Fruit fly (Drosophila melanogaster) whole organism, prepupa: Measurements from ENCODE around the gene Acp76A.

Experiments used
- Blimp-1 ChIP-seq: fragments of 200-800 bp; sonication (Bioruptor generic); optimal IDR thresholded peaks from 3 replicates; lab custom pipeline; 2017; ENCODE audit warnings: missing biosample characterization, missing genetic modification characterization, mild to moderate bottlenecking, moderate library complexity, missing genetic modification reagents
- CG11762 ChIP-seq: fragments of 200-800 bp; sonication (Bioruptor generic); optimal IDR thresholded peaks from 3 replicates; lab custom pipeline; 2016; ENCODE audit warnings: missing biosample characterization, missing genetic modification characterization; ENCODE audit not compliant: insufficient read depth
- CG15336 ChIP-seq: fragments of 200-800 bp; sonication (Bioruptor generic); IDR thresholded peaks from 2 replicates; pipeline ENCODE4 v1.3.6; 2022; ENCODE audit warnings: missing biosample characterization, missing genetic modification characterization
- CG1621 ChIP-seq: fragments of 200-800 bp; sonication (Bioruptor generic); optimal IDR thresholded peaks from 3 replicates; lab custom pipeline; 2018; ENCODE audit warnings: missing biosample characterization, mild to moderate bottlenecking, missing genetic modification characterization
- CG16779 ChIP-seq: fragments of 200-800 bp; sonication (Bioruptor generic); optimal IDR thresholded peaks from 3 replicates; lab custom pipeline; 2017; ENCODE audit warnings: missing biosample characterization, mild to moderate bottlenecking, missing genetic modification characterization
- CG3032 ChIP-seq: fragments of 200-800 bp; optimal IDR thresholded peaks from 2 replicates; lab custom pipeline; 2019; ENCODE audit warnings: missing biosample characterization, mild to moderate bottlenecking, missing genetic modification characterization, moderate library complexity
- CG4318 ChIP-seq: fragments of 200-800 bp; sonication (Bioruptor generic); optimal IDR thresholded peaks from 3 replicates; lab custom pipeline; 2017; ENCODE audit warnings: missing biosample characterization, mild to moderate bottlenecking, missing genetic modification characterization
- CG6163 ChIP-seq: fragments of 200-800 bp; sonication (Bioruptor generic); IDR thresholded peaks from 3 replicates; pipeline ENCODE4 v1.3.6; 2022; ENCODE audit warnings: missing biosample characterization, missing genetic modification characterization
- CG6276 ChIP-seq: fragments of 200-800 bp; sonication (Bioruptor generic); optimal IDR thresholded peaks from 2 replicates; lab custom pipeline; 2017; ENCODE audit warnings: missing biosample characterization, mild to moderate bottlenecking, missing genetic modification characterization
- CG6792 ChIP-seq: fragments of 200-800 bp; sonication (Bioruptor generic); optimal IDR thresholded peaks from 3 replicates; lab custom pipeline; 2016; ENCODE audit warnings: missing biosample characterization, missing genetic modification characterization
- CG6808 ChIP-seq: fragments of 200-800 bp; sonication (Bioruptor generic); optimal IDR thresholded peaks from 3 replicates; lab custom pipeline; 2017; ENCODE audit warnings: missing biosample characterization, missing genetic modification characterization, mild to moderate bottlenecking, moderate library complexity, missing genetic modification reagents
- CG8119 ChIP-seq: fragments of 200-800 bp; sonication (Bioruptor generic); IDR thresholded peaks from 3 replicates; pipeline ENCODE4 v1.3.6; 2022; ENCODE audit warnings: missing biosample characterization, missing genetic modification characterization
- CG8319 ChIP-seq: fragments of 200-800 bp; sonication (Bioruptor generic); optimal IDR thresholded peaks from 3 replicates; lab custom pipeline; 2016; ENCODE audit warnings: missing biosample characterization, missing genetic modification characterization
- Eip75B ChIP-seq: fragments of 200-800 bp; sonication (Bioruptor generic); optimal IDR thresholded peaks from 3 replicates; lab custom pipeline; 2016; ENCODE audit warnings: missing biosample characterization, missing genetic modification characterization
- Eip78C ChIP-seq: fragments of 200-800 bp; sonication (Bioruptor generic); peaks from one replicate; lab custom pipeline; 2016; ENCODE audit warnings: missing biosample characterization, missing genetic modification characterization
- Eip93F ChIP-seq: fragments of 200-800 bp; sonication (Bioruptor generic); optimal IDR thresholded peaks from 2 replicates; lab custom pipeline; 2016; ENCODE audit warnings: missing biosample characterization, mild to moderate bottlenecking, missing genetic modification characterization
- Gug ChIP-seq: fragments of 200-800 bp; sonication (Bioruptor generic); IDR thresholded peaks from 2 replicates; pipeline ENCODE4 v1.3.6; 2022; ENCODE audit warnings: missing biosample characterization, missing genetic modification characterization
- Hr39 ChIP-seq: fragments of 200-800 bp; sonication (Bioruptor generic); optimal IDR thresholded peaks from 2 replicates; lab custom pipeline; 2016; ENCODE audit warnings: missing biosample characterization, missing genetic modification characterization
- Hr4 ChIP-seq: fragments of 200-800 bp; sonication (Bioruptor generic); optimal IDR thresholded peaks from 3 replicates; lab custom pipeline; 2016; ENCODE audit warnings: missing biosample characterization, missing genetic modification characterization
- Met ChIP-seq: fragments of 200-800 bp; sonication (Bioruptor generic); optimal IDR thresholded peaks from 3 replicates; lab custom pipeline; 2016; ENCODE audit warnings: missing biosample characterization, missing genetic modification characterization
- OdsH ChIP-seq: fragments of 200-800 bp; sonication (Bioruptor generic); optimal IDR thresholded peaks from 3 replicates; lab custom pipeline; 2016; ENCODE audit warnings: missing biosample characterization, missing genetic modification characterization
- Sox102F ChIP-seq: fragments of 200-800 bp; sonication (Bioruptor generic); optimal IDR thresholded peaks from 2 replicates; lab custom pipeline; 2016; ENCODE audit warnings: missing biosample characterization, mild to moderate bottlenecking, missing genetic modification characterization
- achi ChIP-seq: fragments of 200-800 bp; sonication (Bioruptor generic); optimal IDR thresholded peaks from 3 replicates; lab custom pipeline; 2016; ENCODE audit warnings: missing biosample characterization, missing genetic modification characterization
- acj6 ChIP-seq: fragments of 200-800 bp; sonication (Bioruptor generic); optimal IDR thresholded peaks from 3 replicates; lab custom pipeline; 2016; ENCODE audit warnings: missing biosample characterization, missing genetic modification characterization
- cyc ChIP-seq: fragments of 200-800 bp; sonication (Bioruptor generic); optimal IDR thresholded peaks from 3 replicates; lab custom pipeline; 2016; ENCODE audit warnings: missing biosample characterization, missing genetic modification characterization
- dac ChIP-seq: fragments of 200-800 bp; sonication (Bioruptor generic); optimal IDR thresholded peaks from 2 replicates; lab custom pipeline; 2017; ENCODE audit warnings: missing biosample characterization, mild to moderate bottlenecking, missing genetic modification characterization
- dsx ChIP-seq: fragments of 200-800 bp; optimal IDR thresholded peaks from 3 replicates; lab custom pipeline; 2019; ENCODE audit warnings: missing biosample characterization, mild to moderate bottlenecking, missing genetic modification characterization, moderate library complexity; ENCODE audit not compliant: poor library complexity, severe bottlenecking
- eg ChIP-seq: fragments of 200-800 bp; sonication (Bioruptor generic); IDR thresholded peaks from 3 replicates; pipeline ENCODE4 v1.3.6; 2022; ENCODE audit warnings: missing biosample characterization, missing genetic modification characterization
- esn ChIP-seq: fragments of 200-800 bp; sonication (Bioruptor generic); optimal IDR thresholded peaks from 2 replicates; lab custom pipeline; 2016; ENCODE audit warnings: missing biosample characterization, mild to moderate bottlenecking, missing genetic modification characterization, moderate library complexity
- fkh ChIP-seq: fragments of 200-800 bp; sonication (Bioruptor generic); optimal IDR thresholded peaks from 3 replicates; lab custom pipeline; 2017; ENCODE audit warnings: missing biosample characterization, mild to moderate bottlenecking, missing genetic modification characterization, moderate library complexity
- lz ChIP-seq: fragments of 200-800 bp; sonication (Bioruptor generic); optimal IDR thresholded peaks from 3 replicates; lab custom pipeline; 2016; ENCODE audit warnings: missing biosample characterization, missing genetic modification characterization
- net ChIP-seq: fragments of 200-800 bp; sonication (Bioruptor generic); optimal IDR thresholded peaks from 3 replicates; lab custom pipeline; 2016; ENCODE audit warnings: missing biosample characterization, missing genetic modification characterization
- pdm3 ChIP-seq: fragments of 200-800 bp; sonication (Bioruptor generic); optimal IDR thresholded peaks from 3 replicates; lab custom pipeline; 2016; ENCODE audit warnings: missing biosample characterization, missing genetic modification characterization
- spab ChIP-seq: fragments of 200-800 bp; sonication (Bioruptor generic); optimal IDR thresholded peaks from 2 replicates; lab custom pipeline; 2017; ENCODE audit warnings: missing biosample characterization, mild to moderate bottlenecking, missing genetic modification characterization, missing genetic modification reagents
- ss ChIP-seq, 2 experiments: fragments of 200-800 bp; sonication (Bioruptor generic); optimal IDR thresholded peaks; 2 replicates in 1 of 2; 3 replicates in 1 of 2; lab custom pipeline; 2017 to 2018; ENCODE audit warnings: mild to moderate bottlenecking in 2 of 2, missing biosample characterization in 2 of 2, missing genetic modification characterization in 2 of 2, moderate library complexity in 1 of 2
- svp ChIP-seq: fragments of 200-800 bp; sonication (Bioruptor generic); peaks from one replicate; lab custom pipeline; 2016; ENCODE audit warnings: missing biosample characterization, missing genetic modification characterization
- topi ChIP-seq: fragments of 200-800 bp; sonication (Bioruptor generic); optimal IDR thresholded peaks from 3 replicates; lab custom pipeline; 2016; ENCODE audit warnings: missing biosample characterization, missing genetic modification characterization
- vri ChIP-seq: fragments of 200-800 bp; sonication (Bioruptor generic); optimal IDR thresholded peaks from 3 replicates; lab custom pipeline; 2016; ENCODE audit warnings: missing biosample characterization, mild to moderate bottlenecking, missing genetic modification characterization

Acp76A gene

dm6 chr3L:19086364-19087200 is 34.8 kb upstream of the Acp76A start, which contains the start of gene Mkp3 (continued):
- TF ChIP-seq Hr4 (GFP tag; lab: Kevin White, UChicago) (peak; percentile 69), CG15336 (peak; percentile 98), Met (peak; percentile 73), vri (GFP tag; lab: Kevin White, UChicago) (peak; percentile 73), CG1621 (peak; percentile 75), dsx (GFP tag; lab: Kevin White, UChicago) (peak; percentile 83), dac (peak; percentile 71), Blimp-1 (peak; percentile 65), Eip93F (GFP tag; lab: Kevin White, UChicago) (peak; percentile 81), CG6163 (GFP tag; lab: Robert Waterston, UW) (peak; percentile 93), pdm3 (peak; percentile 75), CG11762 (GFP tag; lab: Kevin White, UChicago) (peak; percentile 81), Eip78C (peak; percentile 95), CG8319 (GFP tag; lab: Kevin White, UChicago) (peak; percentile 61), Gug (peak; percentile 91), achi (GFP tag; lab: Kevin White, UChicago) (peak; percentile 92), eg (GFP tag; lab: Robert Waterston, UW) (peak; percentile 95), esn (GFP tag; lab: Kevin White, UChicago) (peak; percentile 79), fkh (GFP tag; lab: Kevin White, UChicago) (peak; percentile 81), CG3032 (tag; lab: Kevin White, UChicago) (peak; percentile 91), net (GFP tag; lab: Kevin White, UChicago) (peak; percentile 85), Eip75B (peak; percentile 63), CG16779 (tag; lab: Kevin White, UChicago) (peak; percentile 88)
- TF ChIP-seq, all 60 proteins: peak for 59

- TF ChIP-seq net (GFP tag; lab: Kevin White, UChicago) (no peak), CG6276 (GFP tag; lab: Kevin White, UChicago) (peak; percentile 25), CG6808 (GFP tag; lab: Kevin White, UChicago) (peak; percentile 52), OdsH (GFP tag; lab: Kevin White, UChicago) (no peak), eg (GFP tag; lab: Robert Waterston, UW) (0 out of 3 replicates have a peak, but pooled peaks have one; percentile 11), fkh (GFP tag; lab: Kevin White, UChicago) (peak; percentile 65), dsx (GFP tag; lab: Kevin White, UChicago) (peak; percentile 68)
These were observed 34.0 kb upstream of the Acp76A start for dm6 chr3L:19085688-19086363.

- TF ChIP-seq acj6 (GFP tag; lab: Kevin White, UChicago) (no peak), spab (GFP tag; lab: Kevin White, UChicago) (no peak), Gug (no peak), ss (GFP tag; optimal IDR thresholded peaks at IDR 0.05; lab: Kevin White, UChicago) (no peak), lz (GFP tag; lab: Kevin White, UChicago) (no peak), CG8119 (no peak), topi (no peak), CG6808 (GFP tag; lab: Kevin White, UChicago) (no peak), cyc (no peak), Hr39 (GFP tag; lab: Kevin White, UChicago) (no peak), CG6276 (GFP tag; lab: Kevin White, UChicago) (no peak), Sox102F (no peak), dac (no peak), CG6792 (no peak), svp (GFP tag; lab: Kevin White, UChicago) (no peak), CG4318 (GFP tag; lab: Kevin White, UChicago) (no peak), CG11762 (GFP tag; lab: Kevin White, UChicago) (no peak)
These were observed 31.3 kb upstream of the Acp76A start for dm6 chr3L:19083126-19083525.
